Worm (Caenorhabditis elegans): ENCODE data around the gene F41C3.2.

DNA sequence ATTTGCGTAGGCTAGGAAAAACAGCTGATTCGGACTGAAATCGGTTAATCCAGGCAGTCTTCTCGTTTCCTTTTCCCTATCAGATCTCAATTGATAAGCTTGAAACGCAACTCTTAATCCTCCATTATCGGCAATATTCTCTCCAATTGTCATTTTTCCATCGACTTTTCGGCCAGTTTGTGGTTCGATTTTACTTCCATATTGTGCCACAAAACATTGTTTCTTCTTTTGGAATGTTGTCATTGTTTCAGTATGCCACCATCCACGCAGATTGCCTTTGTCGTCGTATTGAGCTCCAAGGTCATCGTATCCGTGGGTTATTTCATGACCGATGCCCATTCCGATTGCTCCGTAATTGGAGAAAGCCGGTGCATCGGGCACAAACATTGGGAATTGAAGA is 26.0 kb downstream of the F41C3.2 start:
- TF ChIP-seq tra-4 (tag; optimal IDR thresholded peaks at IDR 0.05), result no peak
- TF ChIP-seq ama-1 (optimal IDR thresholded peaks at IDR 0.05), result no peak
- no peak for TF ChIP-seq B0310.2 (tag; optimal IDR thresholded peaks at IDR 0.05)
- TF ChIP-seq ceh-36 (tag; optimal IDR thresholded peaks at IDR 0.05), result no peak
- no peak for TF ChIP-seq ceh-13 (GFP tag; optimal IDR thresholded peaks at IDR 0.05)
- TF ChIP-seq pes-1 (GFP tag; IDR thresholded peaks at IDR 0.05), result no peak
- no peak for TF ChIP-seq ets-7 (tag; optimal IDR thresholded peaks at IDR 0.05)
- TF ChIP-seq flt-1 (GFP tag; IDR thresholded peaks at IDR 0.05), result no peak
